Fruit fly (Drosophila melanogaster) whole organism, prepupa: ENCODE results near the gene CG13137.

Source experiments
- CG10669 ChIP-seq: fragments of 200-800 bp; sonication (Bioruptor generic); optimal IDR thresholded peaks from 3 replicates; lab custom pipeline; 2018; ENCODE audit warnings: missing biosample characterization, mild to moderate bottlenecking, missing genetic modification characterization, moderate library complexity
- CG7368 ChIP-seq: fragments of 200-800 bp; sonication (Bioruptor generic); optimal IDR thresholded peaks from 3 replicates; lab custom pipeline; 2016; ENCODE audit warnings: missing biosample characterization, missing genetic modification characterization
- CG8119 ChIP-seq: fragments of 200-800 bp; sonication (Bioruptor generic); IDR thresholded peaks from 3 replicates; pipeline ENCODE4 v1.3.6; 2022; ENCODE audit warnings: missing biosample characterization, missing genetic modification characterization
- OdsH ChIP-seq: fragments of 200-800 bp; sonication (Bioruptor generic); optimal IDR thresholded peaks from 3 replicates; lab custom pipeline; 2016; ENCODE audit warnings: missing biosample characterization, missing genetic modification characterization
- Smox ChIP-seq: fragments of 200-800 bp; sonication (Bioruptor generic); optimal IDR thresholded peaks from 3 replicates; lab custom pipeline; 2016; ENCODE audit warnings: missing biosample characterization, missing genetic modification characterization
- esn ChIP-seq: fragments of 200-800 bp; sonication (Bioruptor generic); optimal IDR thresholded peaks from 2 replicates; lab custom pipeline; 2016; ENCODE audit warnings: missing biosample characterization, mild to moderate bottlenecking, missing genetic modification characterization, moderate library complexity
- pdm3 ChIP-seq: fragments of 200-800 bp; sonication (Bioruptor generic); optimal IDR thresholded peaks from 3 replicates; lab custom pipeline; 2016; ENCODE audit warnings: missing biosample characterization, missing genetic modification characterization
- svp ChIP-seq: fragments of 200-800 bp; sonication (Bioruptor generic); peaks from one replicate; lab custom pipeline; 2016; ENCODE audit warnings: missing biosample characterization, missing genetic modification characterization

DNA sequence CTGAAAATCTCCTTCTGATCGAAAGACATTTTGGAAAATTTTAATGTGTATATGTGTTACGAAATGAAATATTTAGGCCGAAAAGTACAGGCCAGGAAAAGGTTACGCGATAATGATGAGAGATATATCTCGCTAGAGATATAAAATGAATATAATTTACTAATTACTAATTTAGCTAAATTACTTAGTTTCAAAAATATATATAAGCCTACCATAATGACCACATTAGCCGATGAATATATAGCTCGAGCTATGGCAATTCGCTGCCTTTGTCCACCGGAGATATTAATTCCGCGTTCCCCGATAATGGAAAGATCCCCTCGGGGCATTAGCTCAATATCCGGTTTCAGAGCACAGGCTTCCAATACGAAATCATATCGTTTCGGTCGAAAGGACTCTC lies 18.9 kb downstream of the CG13137 start, which contains the start of gene Fum4:
- no peak for TF ChIP-seq CG8119 (GFP tag; lab: Robert Waterston, UW)
- TF ChIP-seq CG10669 = no peak
- no peak for TF ChIP-seq svp (GFP tag; lab: Kevin White, UChicago)
- TF ChIP-seq CG7368 (GFP tag; lab: Kevin White, UChicago) = no peak
- TF ChIP-seq esn (GFP tag; lab: Kevin White, UChicago) = no peak
- TF ChIP-seq Smox (GFP tag; lab: Kevin White, UChicago) = no peak
- TF ChIP-seq pdm3 = no peak
- no peak for TF ChIP-seq OdsH (GFP tag; lab: Kevin White, UChicago)
